Fruit fly (Drosophila melanogaster) whole organism, pupa: ENCODE measurements around the gene CG43901.

Source experiments
- CG14655 ChIP-seq: fragments of 200-800 bp; sonication (Bioruptor generic); optimal IDR thresholded peaks from 3 replicates; lab custom pipeline; 2017; ENCODE audit warnings: mild to moderate bottlenecking, missing biosample characterization, missing genetic modification reagents, missing genetic modification characterization
- CG15710 ChIP-seq: fragments of 200-800 bp; sonication (Bioruptor generic); optimal IDR thresholded peaks from 2 replicates; lab custom pipeline; 2018; ENCODE audit warnings: missing biosample characterization, mild to moderate bottlenecking, missing genetic modification characterization, moderate library complexity
- CG17806 ChIP-seq: fragments of 200-800 bp; sonication (Bioruptor generic); optimal IDR thresholded peaks from 2 replicates; lab custom pipeline; 2018; ENCODE audit warnings: missing biosample characterization, mild to moderate bottlenecking, missing genetic modification characterization, moderate library complexity
- CG32121 ChIP-seq: fragments of 200-800 bp; sonication (Bioruptor generic); IDR thresholded peaks from 2 replicates; pipeline ENCODE4 v1.3.6; 2022; ENCODE audit warnings: missing biosample characterization, missing genetic modification characterization
- CG4496 ChIP-seq: fragments of 200-800 bp; sonication (Bioruptor generic); IDR thresholded peaks from 3 replicates; pipeline ENCODE4 v1.3.6; 2022; ENCODE audit warnings: missing biosample characterization, missing genetic modification characterization
- CG8301 ChIP-seq: fragments of 200-800 bp; sonication (Bioruptor generic); optimal IDR thresholded peaks from 2 replicates; lab custom pipeline; 2018; ENCODE audit warnings: missing biosample characterization, mild to moderate bottlenecking, missing genetic modification characterization
- CG9948 ChIP-seq: fragments of 200-800 bp; sonication (Bioruptor generic); optimal IDR thresholded peaks from 2 replicates; lab custom pipeline; 2018; ENCODE audit warnings: missing biosample characterization, mild to moderate bottlenecking, missing genetic modification characterization, moderate library complexity
- EcR ChIP-seq: fragments of 200-800 bp; sonication (Bioruptor generic); optimal IDR thresholded peaks from 3 replicates; lab custom pipeline; 2019; ENCODE audit warnings: missing biosample characterization, missing genetic modification characterization, mild to moderate bottlenecking, moderate library complexity, missing genetic modification reagents
- Ets98B ChIP-seq: fragments of 200-800 bp; sonication (Bioruptor generic); IDR thresholded peaks from 2 replicates; pipeline ENCODE4 v1.3.6; 2022; ENCODE audit warnings: missing biosample characterization, missing genetic modification characterization
- Pif1B ChIP-seq: fragments of 200-800 bp; sonication (Bioruptor generic); optimal IDR thresholded peaks from 3 replicates; lab custom pipeline; 2016; ENCODE audit warnings: missing biosample characterization, missing genetic modification characterization

- TF ChIP-seq Pif1B (GFP tag; lab: Kevin White, UChicago) (no peak), CG17806 (no peak), CG15710 (peak; percentile 6), EcR (GFP tag; lab: Kevin White, UChicago) (no peak), CG32121 (GFP tag; lab: Robert Waterston, UW) (no peak), CG14655 (GFP tag; lab: Kevin White, UChicago) (no peak), CG4496 (GFP tag; lab: Robert Waterston, UW) (no peak), CG9948 (tag; lab: Kevin White, UChicago) (no peak), Ets98B (no peak), CG8301 (no peak)
These were observed 6.3 kb upstream of the CG43901 start, which contains the start of gene CG1582 for dm6 chrX:10899232-10899631.
